Fruit fly (Drosophila melanogaster) whole organism, embryonic: ENCODE measurements around the gene CG10581.

Experiments used
- B-H2 ChIP-seq: fragments of 200-800 bp; sonication (Bioruptor generic); optimal IDR thresholded peaks from 2 replicates; lab custom pipeline; 2018; ENCODE audit warnings: missing biosample characterization, mild to moderate bottlenecking, missing genetic modification characterization
- CG1024 ChIP-seq: fragments of 200-800 bp; sonication (Bioruptor generic); IDR thresholded peaks from 2 replicates; pipeline ENCODE4 v1.3.6; 2022; ENCODE audit warnings: missing biosample characterization, missing genetic modification characterization
- CG1233 ChIP-seq: fragments of 200-800 bp; sonication (Bioruptor generic); optimal IDR thresholded peaks from 4 replicates; lab custom pipeline; 2018; ENCODE audit warnings: missing biosample characterization, mild to moderate bottlenecking, missing genetic modification characterization
- CG12391 ChIP-seq: fragments of 200-800 bp; sonication (Bioruptor generic); optimal IDR thresholded peaks from 3 replicates; lab custom pipeline; 2018; ENCODE audit warnings: missing biosample characterization, mild to moderate bottlenecking, missing genetic modification characterization, moderate library complexity
- CG12744 ChIP-seq: fragments of 200-800 bp; sonication (Bioruptor generic); optimal IDR thresholded peaks from 2 replicates; lab custom pipeline; 2016; ENCODE audit warnings: missing biosample characterization, missing genetic modification characterization
- CG12769 ChIP-seq: fragments of 200-800 bp; sonication (Bioruptor generic); optimal IDR thresholded peaks from 2 replicates; lab custom pipeline; 2019; ENCODE audit warnings: missing biosample characterization, mild to moderate bottlenecking, missing genetic modification characterization, moderate library complexity
- CG13287 ChIP-seq: fragments of 200-800 bp; sonication (Bioruptor generic); IDR thresholded peaks from 2 replicates; pipeline ENCODE4 v1.3.6; 2022; ENCODE audit warnings: missing biosample characterization, missing genetic modification characterization; ENCODE audit not compliant: partially characterized antibody
- CG15073 ChIP-seq: fragments of 200-800 bp; sonication (Bioruptor generic); optimal IDR thresholded peaks from 2 replicates; lab custom pipeline; 2016; ENCODE audit warnings: missing biosample characterization, missing genetic modification characterization
- CG1603 ChIP-seq: fragments of 200-800 bp; sonication (Bioruptor generic); optimal IDR thresholded peaks from 2 replicates; lab custom pipeline; 2019; ENCODE audit warnings: missing biosample characterization, mild to moderate bottlenecking, missing genetic modification characterization, moderate library complexity
- CG1792 ChIP-seq: fragments of 200-800 bp; sonication (Bioruptor generic); optimal IDR thresholded peaks from 2 replicates; lab custom pipeline; 2016; ENCODE audit warnings: missing biosample characterization, missing genetic modification characterization
- CG18599 ChIP-seq: fragments of 200-800 bp; sonication (Bioruptor generic); optimal IDR thresholded peaks from 3 replicates; lab custom pipeline; 2017; ENCODE audit warnings: missing biosample characterization, missing genetic modification characterization, mild to moderate bottlenecking, moderate library complexity, missing genetic modification reagents
- CG2678 ChIP-seq: fragments of 200-800 bp; sonication (Bioruptor generic); optimal IDR thresholded peaks from 3 replicates; lab custom pipeline; 2019; ENCODE audit warnings: missing biosample characterization, mild to moderate bottlenecking, missing genetic modification characterization, moderate library complexity
- CG32532 ChIP-seq: fragments of 200-800 bp; sonication (Bioruptor generic); IDR thresholded peaks from 2 replicates; pipeline ENCODE4 v1.3.6; 2022; ENCODE audit warnings: missing biosample characterization, missing genetic modification characterization
- CG3726 ChIP-seq: fragments of 200-800 bp; sonication (Bioruptor generic); IDR thresholded peaks from 3 replicates; pipeline ENCODE4, ENCODE4 v1.3.6; 2022; ENCODE audit warnings: missing biosample characterization, missing genetic modification characterization
- CG5180 ChIP-seq: fragments of 200-800 bp; sonication (Bioruptor generic); optimal IDR thresholded peaks from 3 replicates; lab custom pipeline; 2017; ENCODE audit warnings: missing biosample characterization, missing genetic modification characterization, mild to moderate bottlenecking, moderate library complexity, missing genetic modification reagents
- CG7271 ChIP-seq: fragments of 200-800 bp; sonication (Bioruptor generic); optimal IDR thresholded peaks from 2 replicates; lab custom pipeline; 2018; ENCODE audit warnings: missing biosample characterization, mild to moderate bottlenecking, missing genetic modification characterization, moderate library complexity
- CG7556 ChIP-seq: fragments of 200-800 bp; sonication (Bioruptor generic); optimal IDR thresholded peaks from 2 replicates; lab custom pipeline; 2017; ENCODE audit warnings: missing biosample characterization, mild to moderate bottlenecking, missing genetic modification characterization
- CG7928 ChIP-seq: fragments of 200-800 bp; sonication (Bioruptor generic); optimal IDR thresholded peaks from 2 replicates; lab custom pipeline; 2017; ENCODE audit warnings: missing biosample characterization, mild to moderate bottlenecking, missing genetic modification characterization
- Deaf1 ChIP-seq: fragments of 200-800 bp; optimal IDR thresholded peaks from 3 replicates; lab custom pipeline; 2019; ENCODE audit warnings: missing biosample characterization, mild to moderate bottlenecking, missing genetic modification characterization, moderate library complexity
- Dfd ChIP-seq, 2 experiments: fragments of >200 bp; optimal IDR thresholded peaks; 2 replicates each; lab custom pipeline; 2017; ENCODE audit warnings: missing biosample characterization in 2 of 2, missing genetic modification characterization in 2 of 2
- Drgx ChIP-seq: fragments of 200-800 bp; sonication (Bioruptor generic); IDR thresholded peaks from 2 replicates; pipeline ENCODE4 v1.3.6; 2022; ENCODE audit warnings: missing biosample characterization, missing genetic modification characterization
- HmgD ChIP-seq: fragments of 200-800 bp; sonication (Bioruptor generic); optimal IDR thresholded peaks from 3 replicates; lab custom pipeline; 2016; ENCODE audit warnings: missing biosample characterization, missing genetic modification characterization
- Hr78 ChIP-seq, 2 experiments: fragments of 200-800 bp in 1 of 2; fragments of >200 bp in 1 of 2; sonication (Bioruptor generic) in 1 of 2; optimal IDR thresholded peaks; 2 replicates each; lab custom pipeline; 2017 to 2019; ENCODE audit warnings: missing biosample characterization in 2 of 2, missing genetic modification characterization in 2 of 2, mild to moderate bottlenecking in 1 of 2, moderate library complexity in 1 of 2
- NC2α ChIP-seq: fragments of 200-800 bp; sonication (Bioruptor generic); optimal IDR thresholded peaks from 2 replicates; lab custom pipeline; 2016; ENCODE audit warnings: missing biosample characterization, missing genetic modification characterization
- Pdp1 ChIP-seq, 2 experiments: fragments of 200-800 bp; sonication (Bioruptor generic); optimal IDR thresholded peaks; 3 replicates each; lab custom pipeline; 2016; ENCODE audit warnings: missing biosample characterization in 2 of 2, missing genetic modification characterization in 2 of 2, mild to moderate bottlenecking in 1 of 2, moderate library complexity in 1 of 2
- Scr ChIP-seq: fragments of 200-800 bp; sonication (Bioruptor generic); IDR thresholded peaks from 2 replicates; pipeline ENCODE4 v1.3.6; 2022; ENCODE audit warnings: missing biosample characterization, missing genetic modification characterization; ENCODE audit not compliant: partially characterized antibody
- Tbp ChIP-seq: fragments of >200 bp; optimal IDR thresholded peaks from 2 replicates; lab custom pipeline; 2018; ENCODE audit warnings: missing biosample characterization, missing genetic modification characterization
- Xbp1 ChIP-seq: fragments of 200-800 bp; sonication (Bioruptor generic); optimal IDR thresholded peaks from 3 replicates; lab custom pipeline; 2016; ENCODE audit warnings: missing biosample characterization, mild to moderate bottlenecking, missing genetic modification characterization
- amos ChIP-seq: fragments of 200-800 bp; sonication (Bioruptor generic); IDR thresholded peaks from 2 replicates; pipeline ENCODE4 v1.3.6; 2022; ENCODE audit warnings: missing biosample characterization, missing genetic modification characterization; ENCODE audit not compliant: partially characterized antibody
- chm ChIP-seq: fragments of 200-800 bp; sonication (Bioruptor generic); IDR thresholded peaks from 2 replicates; pipeline ENCODE4 v1.3.6; 2022; ENCODE audit warnings: missing biosample characterization, missing genetic modification characterization
- ci ChIP-seq: fragments of 200-800 bp; sonication (Bioruptor generic); IDR thresholded peaks from 3 replicates; pipeline ENCODE4 v1.3.6; 2022; ENCODE audit warnings: missing biosample characterization, missing genetic modification characterization
- da ChIP-seq: fragments of 200-800 bp; sonication (Bioruptor generic); optimal IDR thresholded peaks from 2 replicates; lab custom pipeline; 2016; ENCODE audit warnings: missing biosample characterization, missing genetic modification characterization
- danr ChIP-seq: fragments of 200-800 bp; sonication (Bioruptor generic); IDR thresholded peaks from 2 replicates; pipeline ENCODE4 v1.3.6; 2022; ENCODE audit warnings: missing biosample characterization, missing genetic modification characterization
- dimm ChIP-seq: fragments of 200-800 bp; sonication (Bioruptor generic); IDR thresholded peaks from 2 replicates; pipeline ENCODE4 v1.3.6; 2022; ENCODE audit warnings: missing biosample characterization, missing genetic modification characterization
- gro ChIP-seq: fragments of 200-800 bp; sonication (Bioruptor generic); optimal IDR thresholded peaks from 2 replicates; lab custom pipeline; 2016; ENCODE audit warnings: missing biosample characterization, missing genetic modification characterization
- ham ChIP-seq: fragments of 200-800 bp; sonication (Bioruptor generic); IDR thresholded peaks from 2 replicates; pipeline ENCODE4 v1.3.6; 2022; ENCODE audit warnings: missing biosample characterization, missing genetic modification characterization
- hkb ChIP-seq, 2 experiments: fragments of 200-800 bp in 1 of 2; fragments of >200 bp in 1 of 2; sonication (Bioruptor generic) in 1 of 2; IDR thresholded peaks in 1 of 2; optimal IDR thresholded peaks in 1 of 2; 2 replicates each; pipeline versions ENCODE4 v1.3.6 to Lab custom; 2017 to 2022; ENCODE audit warnings: missing biosample characterization in 1 of 2, missing genetic modification characterization in 1 of 2
- jumu ChIP-seq: fragments of 200-800 bp; sonication (Bioruptor generic); optimal IDR thresholded peaks from 3 replicates; lab custom pipeline; 2016; ENCODE audit warnings: missing biosample characterization, missing genetic modification characterization
- kay ChIP-seq: fragments of 200-800 bp; sonication (Bioruptor generic); optimal IDR thresholded peaks from 2 replicates; lab custom pipeline; 2016; ENCODE audit warnings: missing biosample characterization, missing genetic modification characterization
- knrl ChIP-seq: fragments of 200-800 bp; sonication (Bioruptor generic); IDR thresholded peaks from 3 replicates; pipeline ENCODE4 v1.3.6; 2022; ENCODE audit warnings: missing biosample characterization, missing genetic modification characterization; ENCODE audit not compliant: partially characterized antibody
- lilli ChIP-seq: fragments of 200-800 bp; sonication (Bioruptor generic); optimal IDR thresholded peaks from 3 replicates; lab custom pipeline; 2016; ENCODE audit warnings: missing biosample characterization, missing genetic modification characterization
- luna ChIP-seq: fragments of 200-800 bp; sonication (Bioruptor generic); optimal IDR thresholded peaks from 2 replicates; lab custom pipeline; 2016; ENCODE audit warnings: missing biosample characterization, missing genetic modification characterization
- nmo ChIP-seq: fragments of 200-800 bp; sonication (Bioruptor generic); optimal IDR thresholded peaks from 2 replicates; lab custom pipeline; 2018; ENCODE audit warnings: missing biosample characterization, mild to moderate bottlenecking, missing genetic modification characterization, moderate library complexity
- nom ChIP-seq: fragments of 200-800 bp; sonication (Bioruptor generic); optimal IDR thresholded peaks from 2 replicates; lab custom pipeline; 2017; ENCODE audit warnings: missing biosample characterization, missing genetic modification characterization, mild to moderate bottlenecking, moderate library complexity, missing genetic modification reagents
- peb ChIP-seq: fragments of 200-800 bp; sonication (Bioruptor generic); IDR thresholded peaks from 2 replicates; pipeline ENCODE4 v1.3.6; 2022; ENCODE audit warnings: missing biosample characterization, missing genetic modification characterization
- pros ChIP-seq: fragments of 200-800 bp; sonication (Bioruptor generic); optimal IDR thresholded peaks from 3 replicates; lab custom pipeline; 2019; ENCODE audit warnings: missing biosample characterization, mild to moderate bottlenecking, missing genetic modification characterization, moderate library complexity
- ssp ChIP-seq: fragments of 200-800 bp; sonication (Bioruptor generic); IDR thresholded peaks from 2 replicates; pipeline ENCODE4 v1.3.6; 2022; ENCODE audit warnings: missing biosample characterization, missing genetic modification characterization
- stc ChIP-seq: fragments of 200-800 bp; sonication (Bioruptor generic); IDR thresholded peaks from 2 replicates; pipeline ENCODE4 v1.3.6; 2022; ENCODE audit warnings: missing biosample characterization, missing genetic modification characterization

CG10581 gene

DNA sequence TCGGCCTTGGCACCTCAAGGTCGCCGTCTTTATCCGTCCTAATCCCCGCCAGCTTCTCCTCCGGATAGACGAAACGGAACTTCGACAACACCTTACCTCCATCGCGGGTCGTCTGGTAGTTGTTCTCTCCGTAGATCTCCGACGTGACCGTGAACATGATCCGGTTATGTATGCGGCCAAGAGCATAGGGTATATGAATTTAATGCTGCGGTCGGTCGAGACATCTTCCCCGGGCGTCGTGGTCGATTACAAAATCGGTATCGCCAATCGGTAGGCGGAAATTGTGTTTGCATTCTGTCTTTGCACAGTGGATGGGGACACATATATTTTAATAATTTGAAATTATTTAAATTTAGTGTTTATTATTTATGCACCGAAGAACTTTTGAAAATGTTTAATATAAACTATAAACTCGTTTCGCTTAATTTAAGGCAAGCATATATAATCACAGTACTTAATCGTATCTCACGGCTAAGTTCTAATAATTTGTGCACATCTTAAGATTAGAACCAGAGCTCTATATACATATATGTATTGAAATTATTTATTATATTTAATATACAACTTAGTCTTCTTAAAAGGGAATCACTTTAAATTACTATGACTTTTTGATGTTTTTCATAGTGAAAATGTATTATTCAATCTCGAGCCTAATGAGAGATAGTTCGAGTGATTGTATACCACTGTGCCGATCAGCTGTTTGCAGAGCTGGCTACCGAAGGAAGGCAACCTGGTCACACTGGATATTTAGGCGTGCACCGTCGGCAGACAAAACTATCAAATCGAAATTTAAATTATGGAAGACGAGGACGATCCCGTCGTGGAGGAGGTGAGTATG is 2.7 kb downstream of the CG10581 start, which contains the start of the genes CG10584 and Polr3E (continued):
- TF ChIP-seq HmgD (GFP tag; lab: Kevin White, UChicago) = peak; percentile 3
- TF ChIP-seq gro (GFP tag; lab: Kevin White, UChicago) = peak; percentile 42
- no peak for TF ChIP-seq ham
- TF ChIP-seq luna = no peak
- TF ChIP-seq dimm = peak; percentile 64
- TF ChIP-seq CG1792 (GFP tag; lab: Kevin White, UChicago) = no peak
- TF ChIP-seq Scr (GFP tag; lab: Robert Waterston, UW) = peak; percentile 18; the same call in 1 of the 2 replicates
- no peak for TF ChIP-seq hkb (optimal IDR thresholded peaks at IDR 0.05; lab: Kevin White, UChicago)
- peak; percentile 83 for TF ChIP-seq hkb (GFP tag; IDR thresholded peaks at IDR 0.05; lab: Robert Waterston, UW)
- TF ChIP-seq CG13287 = peak; percentile 41
- no peak for TF ChIP-seq CG15073 (GFP tag; lab: Kevin White, UChicago)
- TF ChIP-seq CG12744 (GFP tag; lab: Kevin White, UChicago) = no peak
- peak; percentile 97 for TF ChIP-seq nmo (GFP tag; lab: Kevin White, UChicago)
- peak; percentile 64 for TF ChIP-seq CG7928 (GFP tag; lab: Kevin White, UChicago)
- peak; percentile 84 for TF ChIP-seq Drgx (GFP tag; lab: Robert Waterston, UW)
- no peak for TF ChIP-seq CG3726 (GFP tag; lab: Robert Waterston, UW)
- TF ChIP-seq ci (GFP tag; lab: Robert Waterston, UW) = peak; percentile 65
- peak; percentile 78 for TF ChIP-seq kay (GFP tag; lab: Kevin White, UChicago)
- TF ChIP-seq jumu = no peak
- peak; percentile 85 for TF ChIP-seq CG5180 (GFP tag; lab: Kevin White, UChicago)
- peak; percentile 94 for TF ChIP-seq CG18599 (GFP tag; lab: Kevin White, UChicago)
- peak; percentile 56; the same call in 1 of the 2 replicates for TF ChIP-seq peb (GFP tag; lab: Robert Waterston, UW)
- peak; percentile 28 for TF ChIP-seq chm (GFP tag; lab: Robert Waterston, UW)
- peak; percentile 74 for TF ChIP-seq ssp
- peak; percentile 45 for TF ChIP-seq knrl
- TF ChIP-seq Pdp1 (GFP tag; optimal IDR thresholded peaks at IDR 0.05; lab: Kevin White, UChicago) = peak; percentile 63 to 66
- peak; percentile 81 for TF ChIP-seq lilli (GFP tag; lab: Kevin White, UChicago)
- peak; percentile 92 for TF ChIP-seq Xbp1 (GFP tag; lab: Kevin White, UChicago)
- peak; percentile 91 for TF ChIP-seq CG32532 (GFP tag; lab: Robert Waterston, UW)
- peak; percentile 95 for TF ChIP-seq CG1233 (GFP tag; lab: Kevin White, UChicago)
- peak; percentile 46 for TF ChIP-seq CG12769 (tag; lab: Kevin White, UChicago)
- peak; percentile 88 for TF ChIP-seq nom (GFP tag; lab: Kevin White, UChicago)
- no peak for TF ChIP-seq Dfd (GFP tag; optimal IDR thresholded peaks at IDR 0.05; lab: Kevin White, UChicago)
- no peak for TF ChIP-seq NC2α
- no peak for TF ChIP-seq Tbp (GFP tag; lab: Kevin White, UChicago)
- peak; percentile 92 for TF ChIP-seq B-H2
- peak; percentile 81 for TF ChIP-seq Deaf1 (tag; lab: Kevin White, UChicago)
- peak; percentile 26 for TF ChIP-seq CG1603 (tag; lab: Kevin White, UChicago)
- TF ChIP-seq Hr78 (GFP tag; optimal IDR thresholded peaks at IDR 0.05; lab: Kevin White, UChicago) = peak in 1 of 2 experiments; percentile 83
- no peak for TF ChIP-seq da
- peak; percentile 77 for TF ChIP-seq pros (GFP tag; lab: Kevin White, UChicago)
- TF ChIP-seq CG7556 (GFP tag; lab: Kevin White, UChicago) = peak; percentile 98
- peak; percentile 73 for TF ChIP-seq danr (GFP tag; lab: Robert Waterston, UW)
- TF ChIP-seq stc (GFP tag; lab: Robert Waterston, UW) = peak; percentile 64
- TF ChIP-seq CG7271 (tag; lab: Kevin White, UChicago) = peak; percentile 76
- no peak for TF ChIP-seq CG1024 (GFP tag; lab: Robert Waterston, UW)
- TF ChIP-seq CG2678 = peak; percentile 97
- TF ChIP-seq CG12391 (tag; lab: Kevin White, UChicago) = peak; percentile 97
- TF ChIP-seq amos (GFP tag; lab: Robert Waterston, UW) = peak; percentile 36; the same call in 1 of the 2 replicates
